Worm (Caenorhabditis elegans): ENCODE measurements around the gene tbx-38.

ce11 chrIII:11826118-11826517 lies 40.3 kb upstream of the tbx-38 start, which contains the start of gene rsp-8:
- TF ChIP-seq W03F9.2 (tag; optimal IDR thresholded peaks at IDR 0.05) (no peak), dao-5 (tag; optimal IDR thresholded peaks at IDR 0.05) (no peak)

Measured in whole organism, L4/young adult.